Worm (Caenorhabditis elegans): ENCODE results near the gene kel-1.

DNA sequence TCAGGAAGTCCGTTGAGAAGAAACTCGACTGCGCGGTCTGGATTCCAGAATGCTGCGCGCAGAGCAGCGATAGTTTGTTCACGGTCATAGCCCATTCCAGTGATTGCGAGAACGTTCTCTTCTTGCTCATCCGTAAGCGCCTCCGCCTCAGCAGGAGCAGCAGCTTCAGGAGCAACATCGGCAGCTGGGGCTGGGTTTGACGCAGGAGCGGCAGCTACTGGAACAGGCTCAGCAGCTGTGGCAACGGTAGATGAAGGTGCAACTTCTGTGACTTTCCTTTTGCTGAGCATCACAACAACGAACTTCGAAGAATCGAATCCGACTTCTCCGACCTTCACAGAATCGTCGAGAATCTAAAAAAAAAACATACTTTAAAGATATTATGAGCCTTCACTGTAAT is 36.6 kb upstream of the kel-1 start:
- TF ChIP-seq vab-15 (tag; optimal IDR thresholded peaks at IDR 0.05) (no peak), mep-1 (tag; optimal IDR thresholded peaks at IDR 0.05) (no peak), hpl-2 (GFP tag; optimal IDR thresholded peaks at IDR 0.05) (no peak), zag-1 (tag; optimal IDR thresholded peaks at IDR 0.05) (no peak), alr-1 (tag; optimal IDR thresholded peaks at IDR 0.05; ENCODE audit: borderline replicate concordance) (no peak), nhr-11 (tag; optimal IDR thresholded peaks at IDR 0.05) (no peak), egl-27 (tag; optimal IDR thresholded peaks at IDR 0.05) (no peak), ztf-11 (tag; optimal IDR thresholded peaks at IDR 0.05) (no peak), mdl-1 (tag; optimal IDR thresholded peaks at IDR 0.05) (no peak), nhr-28 (tag; optimal IDR thresholded peaks at IDR 0.05) (no peak), nhr-77 (tag; optimal IDR thresholded peaks at IDR 0.05) (no peak), lin-13 (GFP tag; optimal IDR thresholded peaks at IDR 0.05) (no peak)
